Fruit fly (Drosophila melanogaster) whole organism, embryonic: ENCODE measurements around the gene UGP.

Source experiments
- ATbp ChIP-seq: fragments of 200-800 bp; sonication (Bioruptor generic); optimal IDR thresholded peaks from 2 replicates; lab custom pipeline; 2017; ENCODE audit warnings: missing biosample characterization, mild to moderate bottlenecking, missing genetic modification characterization, missing genetic modification reagents
- Asciz ChIP-seq: fragments of 200-800 bp; sonication (Bioruptor generic); optimal IDR thresholded peaks from 2 replicates; lab custom pipeline; 2017; ENCODE audit warnings: missing biosample characterization, mild to moderate bottlenecking, missing genetic modification characterization, missing genetic modification reagents
- B-H1 ChIP-seq: fragments of 200-800 bp; sonication (Bioruptor generic); IDR thresholded peaks from 3 replicates; pipeline ENCODE4 v1.3.6; 2022; ENCODE audit warnings: missing biosample characterization, missing genetic modification characterization
- BEAF-32 ChIP-seq: fragments of 200-800 bp; sonication (Bioruptor generic); optimal IDR thresholded peaks from 3 replicates; lab custom pipeline; 2017; ENCODE audit warnings: missing biosample characterization, missing genetic modification characterization, mild to moderate bottlenecking, moderate library complexity, missing genetic modification reagents
- CG11456 ChIP-seq: fragments of 200-800 bp; sonication (Bioruptor generic); IDR thresholded peaks from 3 replicates; pipeline ENCODE4 v1.3.6; 2022; ENCODE audit warnings: missing biosample characterization, missing genetic modification characterization
- CG1233 ChIP-seq: fragments of 200-800 bp; sonication (Bioruptor generic); optimal IDR thresholded peaks from 4 replicates; lab custom pipeline; 2018; ENCODE audit warnings: missing biosample characterization, mild to moderate bottlenecking, missing genetic modification characterization
- CG14667 ChIP-seq: fragments of 200-800 bp; sonication (Bioruptor generic); IDR thresholded peaks from 2 replicates; pipeline ENCODE4 v1.3.6; 2022; ENCODE audit warnings: missing biosample characterization, missing genetic modification characterization
- CG15011 ChIP-seq: fragments of 200-800 bp; sonication (Bioruptor generic); optimal IDR thresholded peaks from 3 replicates; lab custom pipeline; 2018; ENCODE audit warnings: missing biosample characterization, mild to moderate bottlenecking, missing genetic modification characterization
- CG18011 ChIP-seq: fragments of 200-800 bp; sonication (Bioruptor generic); optimal IDR thresholded peaks from 2 replicates; lab custom pipeline; 2017; ENCODE audit warnings: missing biosample characterization, missing genetic modification characterization, mild to moderate bottlenecking, moderate library complexity, missing genotype
- CG18262 ChIP-seq: fragments of 200-800 bp; optimal IDR thresholded peaks from 3 replicates; lab custom pipeline; 2019; ENCODE audit warnings: missing biosample characterization, mild to moderate bottlenecking, missing genetic modification characterization, moderate library complexity
- CG2712 ChIP-seq: fragments of 200-800 bp; optimal IDR thresholded peaks from 3 replicates; lab custom pipeline; 2019; ENCODE audit warnings: missing biosample characterization, mild to moderate bottlenecking, missing genetic modification characterization, moderate library complexity
- CG3065 ChIP-seq: fragments of 200-800 bp; sonication (Bioruptor generic); optimal IDR thresholded peaks from 2 replicates; lab custom pipeline; 2016; ENCODE audit warnings: missing biosample characterization, missing genetic modification characterization
- CG33557 ChIP-seq: fragments of 200-800 bp; sonication (Bioruptor generic); optimal IDR thresholded peaks from 2 replicates; lab custom pipeline; 2019; ENCODE audit warnings: missing biosample characterization, mild to moderate bottlenecking, missing genetic modification characterization, moderate library complexity
- CG3995 ChIP-seq: fragments of 200-800 bp; sonication (Bioruptor generic); optimal IDR thresholded peaks from 3 replicates; lab custom pipeline; 2016; ENCODE audit warnings: missing biosample characterization, missing genetic modification characterization
- CG4328 ChIP-seq: fragments of 200-800 bp; sonication (Bioruptor generic); optimal IDR thresholded peaks from 3 replicates; lab custom pipeline; 2017; ENCODE audit warnings: missing biosample characterization, missing genetic modification reagents, missing genetic modification characterization
- CG4730 ChIP-seq: fragments of 200-800 bp; sonication (Bioruptor generic); IDR thresholded peaks from 2 replicates; pipeline ENCODE4 v1.3.6; 2022; ENCODE audit warnings: missing biosample characterization, missing genetic modification characterization
- CG4820 ChIP-seq: fragments of 200-800 bp; sonication (Bioruptor generic); optimal IDR thresholded peaks from 3 replicates; lab custom pipeline; 2016; ENCODE audit warnings: missing biosample characterization, missing genetic modification characterization
- CG4854 ChIP-seq: fragments of 200-800 bp; sonication (Bioruptor generic); optimal IDR thresholded peaks from 2 replicates; lab custom pipeline; 2016; ENCODE audit warnings: missing biosample characterization, missing genetic modification characterization, inconsistent platforms
- CG7556 ChIP-seq: fragments of 200-800 bp; sonication (Bioruptor generic); optimal IDR thresholded peaks from 2 replicates; lab custom pipeline; 2017; ENCODE audit warnings: missing biosample characterization, mild to moderate bottlenecking, missing genetic modification characterization
- CG7928 ChIP-seq: fragments of 200-800 bp; sonication (Bioruptor generic); optimal IDR thresholded peaks from 2 replicates; lab custom pipeline; 2017; ENCODE audit warnings: missing biosample characterization, mild to moderate bottlenecking, missing genetic modification characterization
- CG7963 ChIP-seq: fragments of 200-800 bp; sonication (Bioruptor generic); IDR thresholded peaks from 3 replicates; pipeline ENCODE4 v1.3.6; 2022; ENCODE audit warnings: missing biosample characterization, missing genetic modification characterization; ENCODE audit not compliant: partially characterized antibody
- CG8944 ChIP-seq: fragments of 200-800 bp; sonication (Bioruptor generic); optimal IDR thresholded peaks from 3 replicates; lab custom pipeline; 2016; ENCODE audit warnings: missing biosample characterization, missing genetic modification characterization
- CG9215 ChIP-seq: fragments of 200-800 bp; sonication (Bioruptor generic); IDR thresholded peaks from 2 replicates; pipeline ENCODE4 v1.3.6; 2022; ENCODE audit warnings: missing biosample characterization, missing genetic modification characterization
- CHES-1-like ChIP-seq: fragments of 200-800 bp; sonication (Bioruptor generic); optimal IDR thresholded peaks from 2 replicates; lab custom pipeline; 2016; ENCODE audit warnings: missing biosample characterization, missing genetic modification characterization
- Camta ChIP-seq: fragments of 200-800 bp; sonication (Bioruptor generic); optimal IDR thresholded peaks from 2 replicates; lab custom pipeline; 2016; ENCODE audit warnings: missing biosample characterization, missing genetic modification characterization
- Dbx ChIP-seq: fragments of 200-800 bp; sonication (Bioruptor generic); IDR thresholded peaks from 3 replicates; pipeline ENCODE4 v1.3.6; 2022; ENCODE audit warnings: missing biosample characterization, missing genetic modification characterization
- Dek ChIP-seq: fragments of 200-800 bp; sonication (Bioruptor generic); optimal IDR thresholded peaks from 3 replicates; lab custom pipeline; 2019; ENCODE audit warnings: missing biosample characterization, mild to moderate bottlenecking, missing genetic modification characterization, moderate library complexity
- NK7.1 ChIP-seq: fragments of 200-800 bp; sonication (Bioruptor generic); optimal IDR thresholded peaks from 3 replicates; lab custom pipeline; 2016; ENCODE audit warnings: missing biosample characterization, missing genetic modification characterization
- Neu2 ChIP-seq: fragments of 200-800 bp; sonication (Bioruptor generic); optimal IDR thresholded peaks from 3 replicates; lab custom pipeline; 2016; ENCODE audit warnings: missing biosample characterization, missing genetic modification characterization, borderline replicate concordance
- Opbp ChIP-seq: fragments of 200-800 bp; sonication (Bioruptor generic); IDR thresholded peaks from 3 replicates; pipeline ENCODE4 v1.3.6; 2022; ENCODE audit warnings: missing biosample characterization, missing genetic modification characterization; ENCODE audit not compliant: partially characterized antibody
- Ravus ChIP-seq: fragments of 200-800 bp; sonication (Bioruptor generic); IDR thresholded peaks from 2 replicates; pipeline ENCODE4 v1.3.6; 2022; ENCODE audit warnings: missing biosample characterization, missing genetic modification characterization
- Spps ChIP-seq: fragments of 200-800 bp; sonication (Bioruptor generic); optimal IDR thresholded peaks from 2 replicates; lab custom pipeline; 2018; ENCODE audit warnings: missing biosample characterization, mild to moderate bottlenecking, missing genetic modification characterization
- TFAM ChIP-seq: fragments of 200-800 bp; sonication (Bioruptor generic); optimal IDR thresholded peaks from 2 replicates; lab custom pipeline; 2017; ENCODE audit warnings: missing biosample characterization, missing genetic modification characterization, inconsistent platforms
- ash1 ChIP-seq: fragments of 200-800 bp; sonication (Bioruptor generic); optimal IDR thresholded peaks from 2 replicates; lab custom pipeline; 2018; ENCODE audit warnings: missing biosample characterization, mild to moderate bottlenecking, missing genetic modification characterization
- crp ChIP-seq, 2 experiments: fragments of 200-800 bp; sonication (Bioruptor generic); optimal IDR thresholded peaks; 2 replicates in 1 of 2; 3 replicates in 1 of 2; lab custom pipeline; 2017; ENCODE audit warnings: missing biosample characterization in 2 of 2, missing genetic modification characterization in 2 of 2, mild to moderate bottlenecking in 1 of 2, moderate library complexity in 1 of 2
- emc ChIP-seq: fragments of 200-800 bp; sonication (Bioruptor generic); optimal IDR thresholded peaks from 2 replicates; lab custom pipeline; 2016; ENCODE audit warnings: missing biosample characterization, missing genetic modification characterization
- fu2 ChIP-seq: fragments of 200-800 bp; sonication (Bioruptor generic); optimal IDR thresholded peaks from 2 replicates; lab custom pipeline; 2016; ENCODE audit warnings: missing biosample characterization, missing genetic modification characterization
- hbn ChIP-seq: fragments of 200-800 bp; sonication (Bioruptor generic); IDR thresholded peaks from 2 replicates; pipeline ENCODE4 v1.3.6; 2022; ENCODE audit warnings: missing biosample characterization, missing genetic modification characterization; ENCODE audit not compliant: partially characterized antibody
- knrl ChIP-seq: fragments of 200-800 bp; sonication (Bioruptor generic); IDR thresholded peaks from 3 replicates; pipeline ENCODE4 v1.3.6; 2022; ENCODE audit warnings: missing biosample characterization, missing genetic modification characterization; ENCODE audit not compliant: partially characterized antibody
- otp ChIP-seq: fragments of 200-800 bp; sonication (Bioruptor generic); IDR thresholded peaks from 3 replicates; pipeline ENCODE4, ENCODE4 v1.3.6; 2022; ENCODE audit warnings: missing biosample characterization, missing genetic modification characterization
- pnt ChIP-seq: fragments of 200-800 bp; sonication (Bioruptor generic); optimal IDR thresholded peaks from 3 replicates; lab custom pipeline; 2016; ENCODE audit warnings: missing biosample characterization, missing genetic modification characterization
- ro ChIP-seq: fragments of 200-800 bp; sonication (Bioruptor generic); IDR thresholded peaks from 2 replicates; pipeline ENCODE4 v1.3.6; 2022; ENCODE audit warnings: missing biosample characterization, missing genetic modification characterization
- row ChIP-seq: fragments of 200-800 bp; sonication (Bioruptor generic); IDR thresholded peaks from 3 replicates; pipeline ENCODE4 v1.3.6; 2022; ENCODE audit warnings: missing biosample characterization, missing genetic modification characterization
- sima ChIP-seq: fragments of 200-800 bp; sonication (Bioruptor generic); optimal IDR thresholded peaks from 2 replicates; lab custom pipeline; 2016; ENCODE audit warnings: missing biosample characterization, missing genetic modification characterization
- sr ChIP-seq: fragments of 200-800 bp; sonication (Bioruptor generic); IDR thresholded peaks from 3 replicates; pipeline ENCODE4 v1.3.6; 2022; ENCODE audit warnings: missing biosample characterization, missing genetic modification characterization
- tin ChIP-seq: fragments of 200-800 bp; sonication (Bioruptor generic); optimal IDR thresholded peaks from 3 replicates; lab custom pipeline; 2016; ENCODE audit warnings: missing biosample characterization, missing genetic modification characterization
- unpg ChIP-seq: fragments of 200-800 bp; sonication (Bioruptor generic); optimal IDR thresholded peaks from 3 replicates; lab custom pipeline; 2018; ENCODE audit warnings: missing biosample characterization, mild to moderate bottlenecking, missing genetic modification characterization, moderate library complexity
- wek ChIP-seq: fragments of 200-800 bp; sonication (Bioruptor generic); optimal IDR thresholded peaks from 3 replicates; lab custom pipeline; 2018; ENCODE audit warnings: missing biosample characterization, mild to moderate bottlenecking, missing genetic modification characterization, moderate library complexity

Gene UGP

DNA sequence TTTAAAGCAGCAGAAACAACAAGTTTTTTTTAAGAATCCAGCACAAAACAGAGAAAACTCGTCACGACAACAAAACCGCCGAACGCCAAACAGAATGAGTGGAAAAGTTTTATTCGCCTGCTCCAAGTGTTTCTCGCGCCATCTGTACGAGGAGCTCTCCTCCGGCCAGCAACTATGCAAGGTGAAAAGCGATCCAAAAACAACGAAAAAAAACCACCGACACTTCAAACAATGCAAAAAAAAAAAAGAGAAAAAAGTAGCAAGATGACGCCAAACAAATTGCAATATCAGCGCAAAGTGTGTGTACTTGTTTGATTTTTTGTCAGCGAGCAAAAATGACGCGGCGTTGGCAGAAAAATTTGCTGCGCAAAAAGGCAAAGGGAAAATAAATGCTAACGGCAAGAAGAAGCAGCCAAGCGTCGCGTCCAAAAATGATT is 8.7 kb upstream of the UGP start (continued):
- TF ChIP-seq CG8944 (GFP tag; lab: Kevin White, UChicago) (no peak), CHES-1-like (GFP tag; lab: Kevin White, UChicago) (peak; percentile 53), knrl (0 out of 3 replicates have a peak, but pooled peaks have one; percentile 41), hbn (no peak; the same call in 1 of the 2 replicates)

DNA sequence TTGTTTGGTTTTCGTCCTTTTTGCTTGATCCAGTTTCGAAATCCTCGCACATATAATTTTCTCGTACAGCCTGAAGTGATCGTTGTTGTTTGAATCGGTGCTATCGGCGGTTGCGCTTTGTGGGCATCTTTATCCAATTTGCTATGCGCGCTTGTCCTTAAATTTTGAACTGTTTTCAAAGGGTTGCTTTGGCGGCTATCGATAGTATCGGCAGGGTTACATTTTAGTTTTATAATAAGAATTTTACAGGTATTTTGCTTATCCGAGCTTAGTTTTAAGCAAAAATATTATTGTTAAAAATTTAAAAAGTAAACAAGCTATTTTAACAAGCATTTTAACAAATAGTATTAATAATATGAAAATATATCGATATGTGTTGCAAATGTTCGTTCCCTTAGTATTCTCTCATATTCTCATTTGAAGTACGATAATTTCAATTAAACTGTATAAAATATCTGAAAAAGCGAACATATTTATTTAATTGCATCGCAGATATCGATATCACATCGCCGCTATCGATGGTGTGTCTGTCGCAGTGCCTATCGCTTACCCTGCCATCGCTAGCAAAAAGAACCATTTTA is 8.2 kb upstream of the UGP start, which contains the start of the genes Klp67A and CG4452:
Klp67A (minus strand) TSS at position 197 of the 581 bp plus-strand sequence.
CG4452 (plus strand) TSS at position 528 of the 581 bp plus-strand sequence.
- TF ChIP-seq tin (GFP tag; lab: Kevin White, UChicago) (peak; percentile 55), ro (GFP tag; lab: Robert Waterston, UW) (no peak), Dbx (GFP tag; lab: Robert Waterston, UW) (0 out of 3 replicates have a peak, but pooled peaks have one; percentile 27), row (GFP tag; lab: Robert Waterston, UW) (peak; percentile 72), sr (GFP tag; lab: Robert Waterston, UW) (no peak), CG2712 (peak; percentile 74), B-H1 (GFP tag; lab: Robert Waterston, UW) (no peak), wek (GFP tag; lab: Kevin White, UChicago) (no peak), unpg (GFP tag; lab: Kevin White, UChicago) (no peak), CG15011 (GFP tag; lab: Kevin White, UChicago) (no peak), ash1 (GFP tag; lab: Kevin White, UChicago) (no peak), CG3065 (GFP tag; lab: Kevin White, UChicago) (no peak), Neu2 (GFP tag; lab: Kevin White, UChicago) (no peak), CG7963 (GFP tag; lab: Robert Waterston, UW) (peak; percentile 78), Spps (tag; lab: Kevin White, UChicago) (peak; percentile 27), CG7928 (peak; percentile 12), sima (GFP tag; lab: Kevin White, UChicago) (no peak), CG18011 (GFP tag; lab: Kevin White, UChicago) (peak; percentile 11), CG1233 (GFP tag; lab: Kevin White, UChicago) (no peak), ATbp (no peak), TFAM (no peak), CG3995 (GFP tag; lab: Kevin White, UChicago) (peak; percentile 85), CG7556 (peak; percentile 34), CG33557 (GFP tag; lab: Kevin White, UChicago) (peak; percentile 55), otp (GFP tag; lab: Robert Waterston, UW) (no peak), fu2 (GFP tag; lab: Kevin White, UChicago) (no peak), Asciz (GFP tag; lab: Kevin White, UChicago) (no peak), Opbp (peak; percentile 85), Ravus (GFP tag; lab: Robert Waterston, UW) (no peak), BEAF-32 (peak; percentile 98), CG4820 (GFP tag; lab: Kevin White, UChicago) (no peak), Dek (peak; percentile 27), emc (GFP tag; lab: Kevin White, UChicago) (no peak), CG14667 (GFP tag; lab: Robert Waterston, UW) (0 out of 2 replicates have a peak, but pooled peaks have one; percentile 16), CG18262 (peak; percentile 68), pnt (GFP tag; lab: Kevin White, UChicago) (no peak), CG4854 (GFP tag; lab: Kevin White, UChicago) (peak; percentile 17), Camta (GFP tag; lab: Kevin White, UChicago) (no peak), CG4730 (GFP tag; lab: Robert Waterston, UW) (no peak), NK7.1 (no peak), CG9215 (GFP tag; lab: Robert Waterston, UW) (0 out of 2 replicates have a peak, but pooled peaks have one; percentile 24), crp (GFP tag; optimal IDR thresholded peaks at IDR 0.05; lab: Kevin White, UChicago) (peak in 1 of 2 experiments; percentile 27), CG4328 (no peak), CG11456 (GFP tag; lab: Robert Waterston, UW) (0 out of 3 replicates have a peak, but pooled peaks have one; percentile 4), CHES-1-like (GFP tag; lab: Kevin White, UChicago) (no peak)
